Worm (Caenorhabditis elegans) whole organism, late embryonic: Measurements from ENCODE around the gene F28A12.3.
A peak's percentile ranks its signal among the peaks of the same experiment; 100 is the strongest.

Experiments
- C08G9.2 ChIP-seq: sonication (generic microtip); optimal IDR thresholded peaks from 2 replicates; lab custom pipeline; 2016; ENCODE audit warnings: mild to moderate bottlenecking, missing genetic modification characterization, moderate library complexity, missing compliant biosample characterization
- C38D4.7 ChIP-seq: fragments of 200-800 bp; sonication (Bioruptor generic); optimal IDR thresholded peaks from 2 replicates; lab custom pipeline; 2018; ENCODE audit warnings: mild to moderate bottlenecking, missing genetic modification characterization, moderate library complexity, missing compliant biosample characterization
- F13H6.1 ChIP-seq: sonication (generic microtip); optimal IDR thresholded peaks from 2 replicates; lab custom pipeline; 2016; ENCODE audit warnings: missing genetic modification characterization, missing compliant biosample characterization
- K02D7.2 ChIP-seq: sonication (generic microtip); optimal IDR thresholded peaks from 2 replicates; lab custom pipeline; 2017; ENCODE audit warnings: mild to moderate bottlenecking, missing genetic modification characterization, missing compliant biosample characterization
- K09A11.1 ChIP-seq: sonication (generic microtip); optimal IDR thresholded peaks from 2 replicates; lab custom pipeline; 2017; ENCODE audit warnings: antibody characterized with exemption, mild to moderate bottlenecking, missing genetic modification characterization, missing compliant biosample characterization; ENCODE audit not compliant: insufficient read depth
- Y22D7AL.16 ChIP-seq: sonication (generic microtip); optimal IDR thresholded peaks from 2 replicates; lab custom pipeline; 2016; ENCODE audit warnings: missing genetic modification characterization, missing compliant biosample characterization
- ahr-1 ChIP-seq: sonication (generic microtip); optimal IDR thresholded peaks from 2 replicates; lab custom pipeline; 2016; ENCODE audit warnings: missing genetic modification characterization, missing compliant biosample characterization
- ceh-14 ChIP-seq: sonication (generic microtip); optimal IDR thresholded peaks from 2 replicates; lab custom pipeline; 2016; ENCODE audit warnings: missing genotype, missing genetic modification characterization, missing compliant biosample characterization
- ceh-18 ChIP-seq: sonication (generic microtip); optimal IDR thresholded peaks from 2 replicates; lab custom pipeline; 2016; ENCODE audit warnings: missing genetic modification characterization, missing compliant biosample characterization
- ceh-19 ChIP-seq: fragments of 200-800 bp; sonication (Bioruptor generic); optimal IDR thresholded peaks from 2 replicates; lab custom pipeline; 2018; ENCODE audit warnings: mild to moderate bottlenecking, missing genetic modification characterization, missing compliant biosample characterization
- ceh-2 ChIP-seq: sonication (generic microtip); optimal IDR thresholded peaks from 2 replicates; lab custom pipeline; 2016; ENCODE audit warnings: missing genotype, missing genetic modification characterization, missing compliant biosample characterization
- ceh-30 ChIP-seq: fragments of 150-350 bp; optimal IDR thresholded peaks from 2 replicates; lab custom pipeline; 2014; ENCODE audit warnings: missing biosample characterization, missing genetic modification characterization
- ceh-48 ChIP-seq: sonication (generic microtip); optimal IDR thresholded peaks from 2 replicates; lab custom pipeline; 2016; ENCODE audit warnings: missing genetic modification characterization, inconsistent platforms, missing compliant biosample characterization
- ceh-6 ChIP-seq: fragments of 200-800 bp; sonication (Bioruptor generic); optimal IDR thresholded peaks from 2 replicates; lab custom pipeline; 2018; ENCODE audit warnings: mild to moderate bottlenecking, missing genetic modification characterization, missing compliant biosample characterization
- che-1 ChIP-seq: sonication (generic microtip); optimal IDR thresholded peaks from 2 replicates; lab custom pipeline; 2016; ENCODE audit warnings: mild to moderate bottlenecking, missing genetic modification characterization, missing compliant biosample characterization
- dmd-4 ChIP-seq: sonication (generic microtip); optimal IDR thresholded peaks from 2 replicates; lab custom pipeline; 2016; ENCODE audit warnings: borderline replicate concordance, missing genetic modification characterization, missing compliant biosample characterization
- elt-2 ChIP-seq: sonication (generic microtip); optimal IDR thresholded peaks from 2 replicates; lab custom pipeline; 2016; ENCODE audit warnings: missing genetic modification reagents, missing genetic modification characterization, missing compliant biosample characterization
- ets-4 ChIP-seq: sonication (generic microtip); optimal IDR thresholded peaks from 2 replicates; lab custom pipeline; 2016; ENCODE audit warnings: missing genetic modification characterization, missing compliant biosample characterization
- eyg-1 ChIP-seq: sonication (generic microtip); optimal IDR thresholded peaks from 2 replicates; lab custom pipeline; 2016; ENCODE audit warnings: missing genotype, missing genetic modification characterization, missing compliant biosample characterization
- fax-1 ChIP-seq: sonication (generic microtip); optimal IDR thresholded peaks from 2 replicates; lab custom pipeline; 2016; ENCODE audit warnings: missing genotype, missing genetic modification characterization, missing compliant biosample characterization
- fkh-10 ChIP-seq: fragments of 150-350 bp; optimal IDR thresholded peaks from 2 replicates; lab custom pipeline; 2014; ENCODE audit warnings: missing biosample characterization, missing genetic modification reagents, missing genetic modification characterization
- fkh-6 ChIP-seq: sonication (generic microtip); optimal IDR thresholded peaks from 2 replicates; lab custom pipeline; 2016; ENCODE audit warnings: missing genetic modification characterization, missing compliant biosample characterization
- gmeb-2 ChIP-seq: sonication (generic microtip); optimal IDR thresholded peaks from 2 replicates; lab custom pipeline; 2016; ENCODE audit warnings: missing genetic modification characterization, inconsistent platforms, missing compliant biosample characterization
- hlh-30 ChIP-seq: sonication (generic microtip); optimal IDR thresholded peaks from 2 replicates; lab custom pipeline; 2017; ENCODE audit warnings: antibody characterized with exemption, missing genetic modification characterization, missing compliant biosample characterization; ENCODE audit not compliant: insufficient read depth
- hlh-6 ChIP-seq: sonication (generic microtip); optimal IDR thresholded peaks from 2 replicates; lab custom pipeline; 2016; ENCODE audit warnings: missing genotype, missing genetic modification characterization, missing compliant biosample characterization
- lin-11 ChIP-seq: fragments of 200-800 bp; sonication (Bioruptor generic); optimal IDR thresholded peaks from 2 replicates; lab custom pipeline; 2018; ENCODE audit warnings: mild to moderate bottlenecking, missing genetic modification characterization, missing compliant biosample characterization
- nhr-232 ChIP-seq: sonication (generic microtip); optimal IDR thresholded peaks from 2 replicates; lab custom pipeline; 2016; ENCODE audit warnings: missing genetic modification characterization, missing compliant biosample characterization
- npax-4 ChIP-seq: sonication (generic microtip); optimal IDR thresholded peaks from 2 replicates; lab custom pipeline; 2016; ENCODE audit warnings: missing genetic modification characterization, missing compliant biosample characterization
- pha-4 ChIP-seq: fragments of 150-350 bp; optimal IDR thresholded peaks from 2 replicates; lab custom pipeline; 2018; ENCODE audit warnings: missing biosample characterization, missing genetic modification reagents, missing genetic modification characterization
- pqm-1 ChIP-seq: sonication (generic microtip); optimal IDR thresholded peaks from 2 replicates; lab custom pipeline; 2016; ENCODE audit warnings: missing genetic modification characterization, missing compliant biosample characterization
- sdc-2 ChIP-seq: sonication (generic microtip); optimal IDR thresholded peaks from 2 replicates; lab custom pipeline; 2016; ENCODE audit warnings: missing genotype, missing genetic modification characterization, missing compliant biosample characterization
- sox-2 ChIP-seq: fragments of 200-800 bp; sonication (Bioruptor generic); IDR thresholded peaks from 2 replicates; pipeline ENCODE4 v1.3.6; 2022; ENCODE audit warnings: missing genetic modification reagents, missing genetic modification characterization, missing compliant biosample characterization
- syd-9 ChIP-seq: sonication (generic microtip); optimal IDR thresholded peaks from 2 replicates; lab custom pipeline; 2016; ENCODE audit warnings: mild to moderate bottlenecking, missing genetic modification characterization, moderate library complexity, missing compliant biosample characterization
- tbx-2 ChIP-seq: sonication (generic microtip); optimal IDR thresholded peaks from 2 replicates; lab custom pipeline; 2016; ENCODE audit warnings: missing genetic modification characterization, missing compliant biosample characterization
- unc-42 ChIP-seq: sonication (generic microtip); optimal IDR thresholded peaks from 2 replicates; lab custom pipeline; 2016; ENCODE audit warnings: missing genotype, missing genetic modification characterization, missing compliant biosample characterization
- zip-5 ChIP-seq: sonication (generic microtip); optimal IDR thresholded peaks from 2 replicates; lab custom pipeline; 2016; ENCODE audit warnings: missing genetic modification characterization, missing compliant biosample characterization

The F28A12.3 gene

DNA sequence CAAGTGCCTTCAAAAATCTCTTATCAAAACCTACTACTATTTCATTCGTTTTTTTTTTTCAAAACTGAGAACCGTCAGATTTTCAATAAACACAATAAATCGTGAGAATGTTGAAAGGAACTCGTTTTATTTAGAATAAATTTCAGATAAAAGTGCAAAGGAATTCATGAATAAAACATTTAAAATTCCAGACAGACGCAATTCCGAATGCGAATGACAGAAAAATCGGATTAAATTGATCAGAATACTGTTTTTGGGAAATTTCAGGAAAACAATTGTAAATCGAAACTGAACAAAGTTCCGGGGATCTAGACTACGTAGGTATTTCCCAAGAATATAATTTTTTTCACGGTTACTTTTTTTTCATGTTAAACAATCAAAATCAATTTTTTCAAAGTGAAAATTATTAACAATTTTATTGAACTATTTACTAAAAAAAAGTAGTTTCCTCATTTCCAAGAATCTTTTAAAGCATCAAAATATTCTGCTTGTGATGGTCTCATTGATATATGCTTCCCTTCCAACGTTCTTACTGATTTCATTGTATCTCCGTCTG, 30.5 kb upstream of the F28A12.3 start:
- TF ChIP-seq pqm-1 (no peak), ceh-48 (no peak), hlh-30 (tag; lab: Kevin White, UChicago) (no peak), ets-4 (tag; lab: Kevin White, UChicago) (no peak), unc-42 (tag; lab: Kevin White, UChicago) (no peak), fkh-10 (GFP tag; lab: Kevin White, UChicago) (no peak), K09A11.1 (tag; lab: Kevin White, UChicago) (no peak), ceh-2 (no peak), fkh-6 (tag; lab: Kevin White, UChicago) (no peak), ceh-19 (no peak), che-1 (no peak), C38D4.7 (no peak), hlh-6 (tag; lab: Kevin White, UChicago) (no peak), fax-1 (tag; lab: Kevin White, UChicago) (no peak), ceh-14 (tag; lab: Kevin White, UChicago) (no peak), nhr-232 (tag; lab: Kevin White, UChicago) (no peak)

DNA sequence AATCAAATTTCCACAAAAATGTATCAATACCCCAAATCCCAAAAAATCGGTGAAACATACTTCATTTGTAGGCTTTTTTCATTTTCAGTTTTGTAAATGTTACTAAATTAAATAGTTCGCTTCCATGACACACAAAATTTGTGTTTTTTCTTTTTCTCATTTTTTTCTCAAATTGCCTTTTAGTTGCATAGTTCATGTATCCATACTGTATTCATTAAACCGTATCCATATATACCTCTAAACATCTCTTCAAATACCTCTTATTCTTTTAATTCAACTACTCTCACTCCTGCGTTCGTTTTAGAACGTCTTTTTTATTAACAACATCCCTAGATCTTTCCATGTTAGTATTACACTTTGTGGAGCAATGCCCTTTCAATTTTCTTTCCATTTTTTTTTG, 29.6 kb upstream of the F28A12.3 start:
- no peak for TF ChIP-seq K02D7.2 (tag; lab: Kevin White, UChicago)
- no peak for TF ChIP-seq npax-4 (tag; lab: Kevin White, UChicago)
- no peak for TF ChIP-seq sdc-2 (tag; lab: Kevin White, UChicago)
- no peak for TF ChIP-seq zip-5 (tag; lab: Kevin White, UChicago)
- no peak for TF ChIP-seq eyg-1 (tag; lab: Kevin White, UChicago)
- TF ChIP-seq ceh-6 (GFP tag; lab: Kevin White, UChicago) = no peak
- TF ChIP-seq ceh-30 = no peak
- TF ChIP-seq sox-2 (GFP tag; lab: Robert Waterston, UW) = no peak
- TF ChIP-seq pha-4 (tag; lab: Kevin White, UChicago) = no peak
- no peak for TF ChIP-seq ahr-1 (tag; lab: Kevin White, UChicago)
- TF ChIP-seq K09A11.1 (tag; lab: Kevin White, UChicago) = no peak

DNA sequence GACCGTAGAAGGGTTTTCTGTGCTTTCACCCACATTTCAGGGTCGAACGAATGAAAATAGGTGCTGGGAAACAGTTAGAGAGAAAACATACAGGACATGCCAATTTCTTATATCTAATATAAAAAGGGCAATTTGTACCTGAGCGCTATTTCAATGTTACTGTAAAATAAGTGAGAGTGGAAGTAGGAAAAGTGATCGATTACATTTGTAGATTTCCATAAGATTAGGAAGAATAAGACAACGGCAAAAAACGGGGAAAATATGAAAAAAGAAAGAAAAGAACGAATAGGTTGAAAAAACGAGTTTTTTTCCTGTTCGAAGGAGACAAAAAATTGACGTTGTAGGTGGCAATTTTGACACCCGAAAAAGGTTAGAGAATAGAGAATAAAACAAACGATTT, 27.1 kb upstream of the F28A12.3 start:
- TF ChIP-seq hlh-30 (tag; lab: Kevin White, UChicago) (no peak), C08G9.2 (tag; lab: Kevin White, UChicago) (no peak), syd-9 (no peak), zip-5 (tag; lab: Kevin White, UChicago) (no peak), ceh-2 (no peak), pqm-1 (no peak), dmd-4 (no peak), elt-2 (no peak), gmeb-2 (tag; lab: Kevin White, UChicago) (no peak), unc-42 (tag; lab: Kevin White, UChicago) (no peak), tbx-2 (tag; lab: Kevin White, UChicago) (no peak), fkh-6 (tag; lab: Kevin White, UChicago) (no peak), Y22D7AL.16 (tag; lab: Kevin White, UChicago) (no peak), ceh-6 (GFP tag; lab: Kevin White, UChicago) (no peak), F13H6.1 (tag; lab: Kevin White, UChicago) (no peak)

DNA sequence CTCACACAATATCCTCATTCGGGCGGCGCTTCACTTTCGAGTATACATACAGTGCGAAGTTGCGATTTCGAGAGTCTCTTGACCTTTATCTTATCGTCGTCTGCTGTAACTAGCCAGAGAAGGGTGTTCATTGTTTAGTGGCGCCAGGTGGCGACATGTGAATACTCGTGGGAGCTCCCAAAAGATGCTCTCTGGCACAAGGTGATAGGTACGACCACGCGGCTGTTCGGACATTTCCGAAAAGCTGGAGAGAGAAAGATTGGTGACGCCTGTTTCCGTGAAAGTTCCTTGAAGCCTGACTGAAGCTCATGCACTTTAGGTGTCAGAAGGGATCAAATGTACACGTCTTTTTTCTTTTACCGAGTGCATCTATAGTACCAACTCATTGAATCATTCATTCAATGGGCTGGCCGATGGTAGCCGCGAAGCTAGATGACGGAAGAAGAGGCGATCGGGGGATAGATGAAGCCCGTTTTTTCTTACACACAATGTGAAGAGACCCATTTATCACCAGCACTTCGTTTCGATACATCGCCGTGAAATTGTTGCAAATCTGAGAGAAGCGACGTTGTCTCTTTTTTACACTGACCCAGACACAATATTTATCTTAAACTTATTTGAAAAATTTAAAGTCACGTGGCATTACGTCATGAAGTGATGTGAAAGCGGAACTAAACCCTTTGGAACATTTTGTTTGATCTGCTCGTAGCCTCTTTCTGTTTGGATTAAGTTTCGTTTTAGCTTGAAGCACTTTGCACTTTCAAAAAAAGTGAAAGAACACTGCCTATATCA, 26.3 kb upstream of the F28A12.3 start:
- TF ChIP-seq unc-42 (tag; lab: Kevin White, UChicago) (no peak), ceh-2 (no peak), ceh-18 (tag; lab: Kevin White, UChicago) (peak; percentile 40), ceh-48 (no peak), lin-11 (no peak)
